Fruit fly (Drosophila melanogaster): Measurements from ENCODE around the gene CG33290.

Gene CG33290

dm6 chr3L:21573831-21574230 is 31.7 kb downstream of the CG33290 start, which contains the start of gene EMC10:
EMC10 (plus strand) TSS chr3L:21574131.
- TF ChIP-seq kay (GFP tag; ENCODE audit: borderline replicate concordance) (peak; percentile 44), Mnt (GFP tag; optimal IDR thresholded peaks at IDR 0.05) (no peak), toe (GFP tag; optimal IDR thresholded peaks at IDR 0.05) (no peak), CG1620 (GFP tag; optimal IDR thresholded peaks at IDR 0.05) (no peak), CG7045 (GFP tag; optimal IDR thresholded peaks at IDR 0.05) (no peak), Crg-1 (GFP tag; optimal IDR thresholded peaks at IDR 0.05) (no peak)

- TF ChIP-seq CG14711 (tag; optimal IDR thresholded peaks at IDR 0.05) (no peak), Crg-1 (GFP tag; optimal IDR thresholded peaks at IDR 0.05) (no peak), ovo (GFP tag; optimal IDR thresholded peaks at IDR 0.05) (no peak), CG11617 (GFP tag; optimal IDR thresholded peaks at IDR 0.05) (no peak), CG5204 (GFP tag; optimal IDR thresholded peaks at IDR 0.05) (no peak), cnc (optimal IDR thresholded peaks at IDR 0.05) (no peak), cic (GFP tag; optimal IDR thresholded peaks at IDR 0.05) (no peak), Hr96 (GFP tag; optimal IDR thresholded peaks at IDR 0.05) (no peak)
Measured at dm6 chr3L:21574296-21574745, 32.2 kb downstream of the CG33290 start.

dm6 chr3L:21581984-21582383 is 39.8 kb downstream of the CG33290 start:
- TF ChIP-seq tj (GFP tag; optimal IDR thresholded peaks at IDR 0.05), result no peak
- TF ChIP-seq CG7045 (GFP tag; optimal IDR thresholded peaks at IDR 0.05), result no peak
- no peak for TF ChIP-seq CG12768 (GFP tag; optimal IDR thresholded peaks at IDR 0.05)
- no peak for TF ChIP-seq Hr96 (GFP tag; optimal IDR thresholded peaks at IDR 0.05)
- no peak for TF ChIP-seq CG7101 (tag; optimal IDR thresholded peaks at IDR 0.05)
- no peak for TF ChIP-seq kay (GFP tag; ENCODE audit: borderline replicate concordance)
- TF ChIP-seq CG11617 (GFP tag; optimal IDR thresholded peaks at IDR 0.05), result no peak
- TF ChIP-seq pad (GFP tag; optimal IDR thresholded peaks at IDR 0.05), result no peak
- no peak for TF ChIP-seq Crg-1 (GFP tag; optimal IDR thresholded peaks at IDR 0.05)
- no peak for TF ChIP-seq CG5204 (GFP tag; optimal IDR thresholded peaks at IDR 0.05)
- no peak for TF ChIP-seq ovo (GFP tag; optimal IDR thresholded peaks at IDR 0.05)

- TF ChIP-seq CG14711 (tag; optimal IDR thresholded peaks at IDR 0.05) (peak; percentile 60), CG7045 (GFP tag; optimal IDR thresholded peaks at IDR 0.05) (no peak)
Measured at dm6 chr3L:21584683-21585082, 42.5 kb downstream of the CG33290 start.

- no peak for TF ChIP-seq bab1 (GFP tag; optimal IDR thresholded peaks at IDR 0.05)
- TF ChIP-seq CG11617 (GFP tag; optimal IDR thresholded peaks at IDR 0.05), result no peak
- TF ChIP-seq CG5204 (GFP tag; optimal IDR thresholded peaks at IDR 0.05), result no peak
- TF ChIP-seq Mnt (GFP tag; optimal IDR thresholded peaks at IDR 0.05), result no peak
- TF ChIP-seq cic (GFP tag; optimal IDR thresholded peaks at IDR 0.05), result no peak
- no peak for TF ChIP-seq tj (GFP tag; optimal IDR thresholded peaks at IDR 0.05)
- TF ChIP-seq CG12768 (GFP tag; optimal IDR thresholded peaks at IDR 0.05), result no peak
- TF ChIP-seq CG1620 (GFP tag; optimal IDR thresholded peaks at IDR 0.05), result no peak
- TF ChIP-seq pad (GFP tag; optimal IDR thresholded peaks at IDR 0.05), result no peak
- TF ChIP-seq kay (GFP tag; ENCODE audit: borderline replicate concordance), result no peak
- no peak for TF ChIP-seq CG33017 (tag; optimal IDR thresholded peaks at IDR 0.05)
- TF ChIP-seq Clk (GFP tag; optimal IDR thresholded peaks at IDR 0.05), result no peak
- no peak for TF ChIP-seq Crg-1 (GFP tag; optimal IDR thresholded peaks at IDR 0.05)
- no peak for TF ChIP-seq Hr96 (GFP tag; optimal IDR thresholded peaks at IDR 0.05)
- no peak for TF ChIP-seq toe (GFP tag; optimal IDR thresholded peaks at IDR 0.05)
- no peak for TF ChIP-seq CG7101 (tag; optimal IDR thresholded peaks at IDR 0.05)
- no peak for TF ChIP-seq CG14711 (tag; optimal IDR thresholded peaks at IDR 0.05)
- no peak for TF ChIP-seq ovo (GFP tag; optimal IDR thresholded peaks at IDR 0.05)
Measured at dm6 chr3L:21585397-21585796, 43.2 kb downstream of the CG33290 start.

- TF ChIP-seq toe (GFP tag; optimal IDR thresholded peaks at IDR 0.05), result no peak
- no peak for TF ChIP-seq CG14711 (tag; optimal IDR thresholded peaks at IDR 0.05)
- no peak for TF ChIP-seq ovo (GFP tag; optimal IDR thresholded peaks at IDR 0.05)
- TF ChIP-seq Hr96 (GFP tag; optimal IDR thresholded peaks at IDR 0.05), result no peak
- TF ChIP-seq CG11617 (GFP tag; optimal IDR thresholded peaks at IDR 0.05), result no peak
- TF ChIP-seq Mnt (GFP tag; optimal IDR thresholded peaks at IDR 0.05), result no peak
Measured at dm6 chr3L:21586528-21586927, 44.4 kb downstream of the CG33290 start, which contains the start of gene TfAP-2. TfAP-2 (plus strand) TSS chr3L:21586828.

- TF ChIP-seq bab1 (GFP tag; optimal IDR thresholded peaks at IDR 0.05), result peak; percentile 7
- TF ChIP-seq Mnt (GFP tag; optimal IDR thresholded peaks at IDR 0.05), result no peak
Measured at dm6 chr3L:21591247-21591646, 49.1 kb downstream of the CG33290 start.

All from whole organism, adult.